Fruit fly (Drosophila melanogaster): ENCODE results near the gene CG32264.

The CG32264 gene

DNA sequence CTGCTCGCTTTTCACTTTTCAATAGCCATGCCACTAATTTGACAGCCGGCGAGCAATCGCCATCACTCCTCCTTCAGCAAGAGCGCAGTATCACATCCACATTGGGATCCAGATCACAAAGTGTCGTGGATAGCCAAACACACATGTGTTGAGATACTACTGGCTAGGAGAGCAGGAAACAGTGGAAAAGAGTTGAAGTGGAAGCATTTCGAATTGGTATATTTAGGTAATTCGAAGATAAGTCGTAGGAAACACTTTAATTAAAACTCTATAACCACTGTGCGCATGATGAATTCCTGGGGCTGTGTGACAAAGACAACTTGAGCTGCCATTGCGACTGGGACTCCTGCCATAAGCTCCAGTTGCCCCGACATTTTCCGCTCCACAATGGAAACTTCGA lies 116.2 kb downstream of the CG32264 start:
- TF ChIP-seq ttk (optimal IDR thresholded peaks at IDR 0.05) = no peak
- no peak for TF ChIP-seq Myc (optimal IDR thresholded peaks at IDR 0.05)
- no peak for TF ChIP-seq insv (optimal IDR thresholded peaks at IDR 0.05)
- TF ChIP-seq psq (optimal IDR thresholded peaks at IDR 0.05) = no peak
- no peak for TF ChIP-seq h (optimal IDR thresholded peaks at IDR 0.05)
- no peak for TF ChIP-seq Sin3A (optimal IDR thresholded peaks at IDR 0.05)

- TF ChIP-seq ttk (optimal IDR thresholded peaks at IDR 0.05) (no peak), Myc (optimal IDR thresholded peaks at IDR 0.05) (no peak), psq (optimal IDR thresholded peaks at IDR 0.05) (no peak), insv (optimal IDR thresholded peaks at IDR 0.05) (no peak), h (optimal IDR thresholded peaks at IDR 0.05) (no peak), Sin3A (optimal IDR thresholded peaks at IDR 0.05) (no peak)
Measured at dm6 chr3L:3686274-3686673, 120.0 kb downstream of the CG32264 start.

DNA sequence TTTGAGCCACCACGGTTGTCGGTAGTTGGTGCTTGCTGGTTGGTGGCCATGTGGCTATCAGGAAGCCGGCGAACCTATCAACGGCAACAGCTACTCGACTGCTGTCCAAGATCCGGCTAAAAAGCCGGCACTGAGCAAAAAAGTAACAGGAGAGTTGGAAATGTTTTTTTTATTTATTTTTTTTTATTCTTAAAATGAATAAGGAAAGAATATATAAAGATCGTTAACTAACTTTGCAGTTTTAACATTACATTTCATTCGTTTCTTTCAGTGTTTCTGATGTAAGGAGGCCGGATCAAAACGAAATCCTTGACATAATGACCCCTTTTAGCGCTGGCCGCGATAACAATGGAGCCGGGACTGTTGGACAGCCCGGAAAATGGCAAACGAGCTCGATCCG lies 122.3 kb downstream of the CG32264 start:
- no peak for TF ChIP-seq Myc (optimal IDR thresholded peaks at IDR 0.05)
- TF ChIP-seq ttk (optimal IDR thresholded peaks at IDR 0.05) = no peak
- TF ChIP-seq Sin3A (optimal IDR thresholded peaks at IDR 0.05) = no peak
- no peak for TF ChIP-seq h (optimal IDR thresholded peaks at IDR 0.05)
- no peak for TF ChIP-seq psq (optimal IDR thresholded peaks at IDR 0.05)
- TF ChIP-seq insv (optimal IDR thresholded peaks at IDR 0.05) = no peak

dm6 chr3L:3678375-3678774 lies 127.9 kb downstream of the CG32264 start:
- no peak for TF ChIP-seq h (optimal IDR thresholded peaks at IDR 0.05)
- TF ChIP-seq psq (optimal IDR thresholded peaks at IDR 0.05) = no peak
- TF ChIP-seq Sin3A (optimal IDR thresholded peaks at IDR 0.05) = no peak
- no peak for TF ChIP-seq Myc (optimal IDR thresholded peaks at IDR 0.05)
- no peak for TF ChIP-seq ttk (optimal IDR thresholded peaks at IDR 0.05)
- TF ChIP-seq insv (optimal IDR thresholded peaks at IDR 0.05) = no peak

DNA sequence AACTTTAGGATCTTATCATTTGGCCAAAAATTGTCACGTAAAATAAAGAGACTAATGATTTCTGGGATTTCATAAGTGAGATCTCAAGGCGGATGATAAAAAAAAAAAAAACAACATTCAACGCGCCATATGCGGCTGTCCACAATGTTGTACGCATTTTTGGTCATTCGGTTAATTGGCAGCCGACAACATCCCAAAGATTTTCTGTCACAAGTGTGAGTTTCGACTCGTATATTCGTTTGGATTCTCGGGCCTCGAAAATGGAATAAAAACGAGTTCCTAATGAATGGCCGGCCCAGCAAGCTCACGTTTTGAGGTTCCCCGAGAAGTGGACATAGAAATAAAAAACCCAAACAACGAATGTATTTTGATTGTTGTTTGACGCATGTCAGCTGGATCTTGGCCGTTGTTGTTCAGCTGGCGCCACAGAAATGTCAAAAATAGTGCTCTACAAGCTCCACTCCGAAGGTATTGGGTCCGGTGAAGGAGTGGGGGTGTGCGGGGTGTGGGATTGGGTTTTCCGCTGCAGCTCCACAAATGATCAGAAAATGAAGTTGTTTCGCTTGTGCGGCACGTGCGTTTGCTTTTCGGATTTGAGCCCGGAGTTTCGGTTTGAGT lies 133.7 kb downstream of the CG32264 start:
- TF ChIP-seq ttk (optimal IDR thresholded peaks at IDR 0.05) (no peak), Myc (optimal IDR thresholded peaks at IDR 0.05) (no peak), h (optimal IDR thresholded peaks at IDR 0.05) (no peak), psq (optimal IDR thresholded peaks at IDR 0.05) (no peak)

DNA sequence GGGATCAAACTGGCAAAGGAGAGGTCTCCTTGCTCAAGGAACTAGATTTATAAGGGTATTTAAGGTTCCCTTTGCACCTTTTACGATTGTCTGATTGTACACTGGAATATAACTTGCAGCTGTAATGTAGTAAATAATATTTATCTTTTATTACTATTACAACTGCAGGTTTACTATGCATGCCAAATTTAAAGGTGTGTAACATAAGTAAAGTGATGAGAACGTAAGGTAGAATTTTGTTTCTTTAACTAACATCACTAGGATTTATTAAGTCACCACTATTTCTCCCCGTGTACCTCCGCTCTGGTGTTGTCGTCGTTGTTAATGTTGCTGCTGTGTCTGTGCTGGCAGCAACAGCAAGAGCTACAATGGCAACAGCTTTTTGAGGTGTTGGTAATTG lies 138.7 kb downstream of the CG32264 start:
- TF ChIP-seq psq (optimal IDR thresholded peaks at IDR 0.05) = no peak
- no peak for TF ChIP-seq insv (optimal IDR thresholded peaks at IDR 0.05)
- no peak for TF ChIP-seq h (optimal IDR thresholded peaks at IDR 0.05)
- no peak for TF ChIP-seq ttk (optimal IDR thresholded peaks at IDR 0.05)
- no peak for TF ChIP-seq Sin3A (optimal IDR thresholded peaks at IDR 0.05)
- no peak for TF ChIP-seq Myc (optimal IDR thresholded peaks at IDR 0.05)

DNA sequence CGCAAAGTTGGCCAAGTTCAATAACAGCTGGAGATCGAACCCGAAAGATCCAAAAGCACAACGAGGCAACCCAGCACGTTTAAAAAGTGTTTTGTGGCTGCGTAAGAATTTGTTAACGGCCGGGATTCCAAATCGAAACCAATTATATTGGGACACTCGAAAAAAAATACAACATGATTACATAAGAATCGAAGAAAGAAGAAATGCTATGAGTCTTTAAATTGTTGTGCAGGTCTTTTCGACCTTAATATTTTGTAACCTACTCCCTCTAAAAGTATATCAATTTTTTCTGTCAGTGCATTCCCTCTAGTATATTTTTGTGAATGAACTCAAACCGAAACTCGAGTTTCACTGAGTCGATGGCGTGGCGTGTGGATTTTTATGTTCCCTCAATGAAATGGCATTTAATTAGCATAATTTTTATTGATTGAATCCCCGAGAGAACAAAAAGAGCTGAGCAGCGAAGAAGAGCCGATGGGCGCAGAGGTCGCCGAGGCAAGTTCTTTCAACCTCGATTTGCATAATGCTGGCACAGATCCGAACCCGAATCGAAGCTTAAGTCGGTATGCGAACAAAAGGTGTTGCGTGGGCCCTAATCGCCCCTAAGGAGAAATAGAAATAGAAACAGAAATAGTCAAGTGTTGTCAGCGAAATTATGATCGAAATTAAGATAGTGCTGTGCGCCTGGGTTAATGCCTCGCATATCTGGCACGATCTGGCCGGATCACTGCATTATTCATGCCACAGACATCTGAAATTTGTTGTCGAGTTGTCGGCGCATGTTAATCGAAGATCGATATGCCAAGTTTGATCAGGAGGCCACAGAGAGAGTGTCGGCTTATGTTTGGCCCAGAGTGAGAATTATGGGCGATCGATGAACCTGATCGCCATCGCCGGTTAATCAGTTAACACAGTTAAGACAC lies 140.7 kb downstream of the CG32264 start:
- TF ChIP-seq h (optimal IDR thresholded peaks at IDR 0.05) (no peak), ttk (optimal IDR thresholded peaks at IDR 0.05) (no peak), Sin3A (optimal IDR thresholded peaks at IDR 0.05) (no peak), Myc (optimal IDR thresholded peaks at IDR 0.05) (no peak), psq (optimal IDR thresholded peaks at IDR 0.05) (no peak), insv (optimal IDR thresholded peaks at IDR 0.05) (no peak)

Data from Kc167 (cell line).